Fruit fly (Drosophila melanogaster) whole organism, embryonic: ENCODE data around the gene cav.

Source experiments
- CG13296 ChIP-seq: fragments of 200-800 bp; sonication (Bioruptor generic); optimal IDR thresholded peaks from 3 replicates; lab custom pipeline; 2018; ENCODE audit warnings: missing biosample characterization, mild to moderate bottlenecking, missing genetic modification characterization
- CG17612 ChIP-seq: fragments of 200-800 bp; sonication (Bioruptor generic); IDR thresholded peaks from 2 replicates; pipeline ENCODE4 v1.3.6; 2022; ENCODE audit warnings: missing biosample characterization, missing genetic modification characterization
- CG18764 ChIP-seq: fragments of 200-800 bp; sonication (Bioruptor generic); optimal IDR thresholded peaks from 3 replicates; lab custom pipeline; 2016; ENCODE audit warnings: missing biosample characterization, missing genetic modification characterization
- CG2116 ChIP-seq: fragments of 200-800 bp; sonication (Bioruptor generic); optimal IDR thresholded peaks from 3 replicates; lab custom pipeline; 2018; ENCODE audit warnings: missing biosample characterization, mild to moderate bottlenecking, missing genetic modification characterization
- CG2129 ChIP-seq: fragments of 200-800 bp; sonication (Bioruptor generic); IDR thresholded peaks from 2 replicates; pipeline ENCODE4 v1.3.6; 2022; ENCODE audit warnings: missing biosample characterization, missing genetic modification characterization; ENCODE audit not compliant: partially characterized antibody
- CG2202 ChIP-seq: fragments of 200-800 bp; sonication (Bioruptor generic); optimal IDR thresholded peaks from 2 replicates; lab custom pipeline; 2018; ENCODE audit warnings: missing biosample characterization, mild to moderate bottlenecking, missing genetic modification characterization
- CG2712 ChIP-seq: fragments of 200-800 bp; optimal IDR thresholded peaks from 3 replicates; lab custom pipeline; 2019; ENCODE audit warnings: missing biosample characterization, mild to moderate bottlenecking, missing genetic modification characterization, moderate library complexity
- CG6272 ChIP-seq: fragments of 200-800 bp; sonication (Bioruptor generic); IDR thresholded peaks from 2 replicates; pipeline ENCODE4 v1.3.6; 2022; ENCODE audit warnings: missing biosample characterization, missing genetic modification characterization
- CG6689 ChIP-seq: fragments of 200-800 bp; sonication (Bioruptor generic); IDR thresholded peaks from 2 replicates; pipeline ENCODE4 v1.3.6; 2022; ENCODE audit warnings: missing biosample characterization, missing genetic modification characterization
- CG7271 ChIP-seq: fragments of 200-800 bp; sonication (Bioruptor generic); optimal IDR thresholded peaks from 2 replicates; lab custom pipeline; 2018; ENCODE audit warnings: missing biosample characterization, mild to moderate bottlenecking, missing genetic modification characterization, moderate library complexity
- CG7357 ChIP-seq: fragments of 200-800 bp; sonication (Bioruptor generic); IDR thresholded peaks from 3 replicates; pipeline ENCODE4 v1.3.6; 2022; ENCODE audit warnings: missing biosample characterization, missing genetic modification characterization
- CG7839 ChIP-seq: fragments of 200-800 bp; sonication (Bioruptor generic); optimal IDR thresholded peaks from 3 replicates; lab custom pipeline; 2018; ENCODE audit warnings: missing biosample characterization, mild to moderate bottlenecking, missing genetic modification characterization, moderate library complexity
- CG7987 ChIP-seq: fragments of 200-800 bp; sonication (Bioruptor generic); optimal IDR thresholded peaks from 2 replicates; lab custom pipeline; 2018; ENCODE audit warnings: missing biosample characterization, mild to moderate bottlenecking, missing genetic modification characterization, moderate library complexity
- CG8290 ChIP-seq, 3 experiments: fragments of 200-800 bp; sonication (Bioruptor generic); optimal IDR thresholded peaks; 2 replicates each; lab custom pipeline; 2016 to 2019; ENCODE audit warnings: missing biosample characterization in 3 of 3, missing genetic modification characterization in 3 of 3, mild to moderate bottlenecking in 2 of 3, moderate library complexity in 1 of 3
- CG8924 ChIP-seq: fragments of 200-800 bp; optimal IDR thresholded peaks from 3 replicates; lab custom pipeline; 2019; ENCODE audit warnings: missing biosample characterization, mild to moderate bottlenecking, missing genetic modification characterization, moderate library complexity
- CG9817 ChIP-seq: fragments of 200-800 bp; sonication (Bioruptor generic); optimal IDR thresholded peaks from 2 replicates; lab custom pipeline; 2018; ENCODE audit warnings: missing biosample characterization, mild to moderate bottlenecking, missing genetic modification characterization, moderate library complexity
- CHES-1-like ChIP-seq: fragments of 200-800 bp; sonication (Bioruptor generic); optimal IDR thresholded peaks from 2 replicates; lab custom pipeline; 2016; ENCODE audit warnings: missing biosample characterization, missing genetic modification characterization
- Doc2 ChIP-seq: fragments of 200-800 bp; sonication (Bioruptor generic); IDR thresholded peaks from 2 replicates; pipeline ENCODE4 v1.3.6; 2022; ENCODE audit warnings: missing biosample characterization, missing genetic modification characterization
- Drgx ChIP-seq: fragments of 200-800 bp; sonication (Bioruptor generic); IDR thresholded peaks from 2 replicates; pipeline ENCODE4 v1.3.6; 2022; ENCODE audit warnings: missing biosample characterization, missing genetic modification characterization
- ERR ChIP-seq: fragments of 200-800 bp; sonication (Bioruptor generic); optimal IDR thresholded peaks from 2 replicates; lab custom pipeline; 2016; ENCODE audit warnings: missing biosample characterization, missing genetic modification characterization
- Ets97D ChIP-seq: fragments of 200-800 bp; sonication (Bioruptor generic); optimal IDR thresholded peaks from 3 replicates; lab custom pipeline; 2016; ENCODE audit warnings: missing biosample characterization, missing genetic modification characterization
- Max ChIP-seq: fragments of 200-800 bp; sonication (Bioruptor generic); optimal IDR thresholded peaks from 2 replicates; lab custom pipeline; 2016; ENCODE audit warnings: missing biosample characterization, mild to moderate bottlenecking, missing genetic modification characterization
- Med ChIP-seq: fragments of 200-800 bp; sonication (Bioruptor generic); peaks from one replicate; lab custom pipeline; 2016; ENCODE audit warnings: missing biosample characterization, missing genetic modification characterization, mild to moderate bottlenecking, inconsistent platforms, moderate library complexity
- NfI ChIP-seq: fragments of 200-800 bp; sonication (Bioruptor generic); optimal IDR thresholded peaks from 3 replicates; lab custom pipeline; 2018; ENCODE audit warnings: missing biosample characterization, mild to moderate bottlenecking, missing genetic modification characterization, moderate library complexity
- Sox100B ChIP-seq: fragments of 200-800 bp; sonication (Bioruptor generic); optimal IDR thresholded peaks from 3 replicates; lab custom pipeline; 2018; ENCODE audit warnings: missing biosample characterization, mild to moderate bottlenecking, missing genetic modification characterization
- Tbp ChIP-seq: fragments of >200 bp; optimal IDR thresholded peaks from 2 replicates; lab custom pipeline; 2018; ENCODE audit warnings: missing biosample characterization, missing genetic modification characterization
- amos ChIP-seq: fragments of 200-800 bp; sonication (Bioruptor generic); IDR thresholded peaks from 2 replicates; pipeline ENCODE4 v1.3.6; 2022; ENCODE audit warnings: missing biosample characterization, missing genetic modification characterization; ENCODE audit not compliant: partially characterized antibody
- az2 ChIP-seq: fragments of 200-800 bp; sonication (Bioruptor generic); optimal IDR thresholded peaks from 3 replicates; lab custom pipeline; 2016; ENCODE audit warnings: missing biosample characterization, missing genetic modification characterization
- bsh ChIP-seq, 2 experiments: fragments of 200-800 bp; sonication (Bioruptor generic); optimal IDR thresholded peaks; 2 replicates each; lab custom pipeline; 2017 to 2018; ENCODE audit warnings: mild to moderate bottlenecking in 2 of 2, missing biosample characterization in 2 of 2, missing genetic modification characterization in 2 of 2, moderate library complexity in 1 of 2
- corto ChIP-seq: fragments of 200-800 bp; sonication (Bioruptor generic); optimal IDR thresholded peaks from 2 replicates; lab custom pipeline; 2016; ENCODE audit warnings: missing biosample characterization, mild to moderate bottlenecking, missing genetic modification characterization, moderate library complexity
- cwo ChIP-seq: fragments of 200-800 bp; sonication (Bioruptor generic); optimal IDR thresholded peaks from 3 replicates; lab custom pipeline; 2017; ENCODE audit warnings: missing biosample characterization, missing genetic modification characterization, mild to moderate bottlenecking, moderate library complexity, missing genetic modification reagents
- dan ChIP-seq: fragments of 200-800 bp; sonication (Bioruptor generic); IDR thresholded peaks from 2 replicates; pipeline ENCODE4 v1.3.6; 2022; ENCODE audit warnings: missing biosample characterization, missing genetic modification characterization
- danr ChIP-seq: fragments of 200-800 bp; sonication (Bioruptor generic); IDR thresholded peaks from 2 replicates; pipeline ENCODE4 v1.3.6; 2022; ENCODE audit warnings: missing biosample characterization, missing genetic modification characterization
- dpn ChIP-seq, 2 experiments: fragments of 200-800 bp; sonication (Bioruptor generic); optimal IDR thresholded peaks; 3 replicates each; lab custom pipeline; 2016; ENCODE audit warnings: missing biosample characterization in 2 of 2, missing genetic modification characterization in 2 of 2
- gcm2 ChIP-seq: fragments of 200-800 bp; sonication (Bioruptor generic); optimal IDR thresholded peaks from 2 replicates; lab custom pipeline; 2016; ENCODE audit warnings: missing biosample characterization, missing genetic modification characterization
- ham ChIP-seq: fragments of 200-800 bp; sonication (Bioruptor generic); IDR thresholded peaks from 2 replicates; pipeline ENCODE4 v1.3.6; 2022; ENCODE audit warnings: missing biosample characterization, missing genetic modification characterization
- knrl ChIP-seq: fragments of 200-800 bp; sonication (Bioruptor generic); IDR thresholded peaks from 3 replicates; pipeline ENCODE4 v1.3.6; 2022; ENCODE audit warnings: missing biosample characterization, missing genetic modification characterization; ENCODE audit not compliant: partially characterized antibody
- nerfin-2 ChIP-seq: fragments of 200-800 bp; sonication (Bioruptor generic); IDR thresholded peaks from 2 replicates; pipeline ENCODE4 v1.3.6; 2022; ENCODE audit warnings: missing biosample characterization, missing genetic modification characterization; ENCODE audit not compliant: partially characterized antibody
- nmo ChIP-seq: fragments of 200-800 bp; sonication (Bioruptor generic); optimal IDR thresholded peaks from 2 replicates; lab custom pipeline; 2018; ENCODE audit warnings: missing biosample characterization, mild to moderate bottlenecking, missing genetic modification characterization, moderate library complexity
- nom ChIP-seq: fragments of 200-800 bp; sonication (Bioruptor generic); optimal IDR thresholded peaks from 2 replicates; lab custom pipeline; 2017; ENCODE audit warnings: missing biosample characterization, missing genetic modification characterization, mild to moderate bottlenecking, moderate library complexity, missing genetic modification reagents
- pum ChIP-seq: fragments of 200-800 bp; sonication (Bioruptor generic); optimal IDR thresholded peaks from 2 replicates; lab custom pipeline; 2016; ENCODE audit warnings: missing biosample characterization, missing genetic modification characterization
- slp2 ChIP-seq: fragments of 200-800 bp; sonication (Bioruptor generic); optimal IDR thresholded peaks from 2 replicates; lab custom pipeline; 2016; ENCODE audit warnings: missing biosample characterization, missing genetic modification characterization
- tin ChIP-seq: fragments of 200-800 bp; sonication (Bioruptor generic); optimal IDR thresholded peaks from 3 replicates; lab custom pipeline; 2016; ENCODE audit warnings: missing biosample characterization, missing genetic modification characterization
- unc-4 ChIP-seq: fragments of 200-800 bp; sonication (Bioruptor generic); IDR thresholded peaks from 2 replicates; pipeline ENCODE4 v1.3.6; 2022; ENCODE audit warnings: missing biosample characterization, missing genetic modification characterization; ENCODE audit not compliant: partially characterized antibody
- yki ChIP-seq: fragments of >200 bp; optimal IDR thresholded peaks from 3 replicates; lab custom pipeline; 2018

cav gene

dm6 chr3R:24264414-24265363 is 43.8 kb downstream of the cav start (continued):
- TF ChIP-seq unc-4 (GFP tag; lab: Robert Waterston, UW): peak; percentile 40; the same call in 1 of the 2 replicates
- TF ChIP-seq amos (GFP tag; lab: Robert Waterston, UW): 0 out of 2 replicates have a peak, but pooled peaks have one; percentile 28
- TF ChIP-seq ERR: no peak
- peak; percentile 4 for TF ChIP-seq Sox100B (GFP tag; lab: Kevin White, UChicago)
- TF ChIP-seq CG9817 (tag; lab: Kevin White, UChicago): no peak
- no peak for TF ChIP-seq nom
- TF ChIP-seq dan (GFP tag; lab: Robert Waterston, UW): no peak
- TF ChIP-seq CG8290 (GFP tag; optimal IDR thresholded peaks at IDR 0.05; lab: Kevin White, UChicago): no peak
- peak in 1 of 2 experiments; percentile 9 for TF ChIP-seq CG8290 (tag; optimal IDR thresholded peaks at IDR 0.05; lab: Kevin White, UChicago)
- no peak for TF ChIP-seq az2 (GFP tag; lab: Kevin White, UChicago)
- no peak for TF ChIP-seq CG7271 (tag; lab: Kevin White, UChicago)
- TF ChIP-seq, all 482 proteins: peak for 26

dm6 chr3R:24266786-24267579 is 46.1 kb downstream of the cav start:
- TF ChIP-seq CG7987 (GFP tag; lab: Kevin White, UChicago): no peak
- TF ChIP-seq dpn (GFP tag; optimal IDR thresholded peaks at IDR 0.05; lab: Kevin White, UChicago): no peak
- no peak for TF ChIP-seq CG18764 (GFP tag; lab: Kevin White, UChicago)
- peak; percentile 80 for TF ChIP-seq corto (GFP tag; lab: Kevin White, UChicago)
- no peak for TF ChIP-seq CHES-1-like (GFP tag; lab: Kevin White, UChicago)
- no peak for TF ChIP-seq gcm2 (GFP tag; lab: Kevin White, UChicago)
- no peak for TF ChIP-seq CG2129 (GFP tag; lab: Robert Waterston, UW)
- TF ChIP-seq CG7357 (GFP tag; lab: Robert Waterston, UW): no peak
- no peak for TF ChIP-seq CG2116 (GFP tag; lab: Kevin White, UChicago)
- no peak for TF ChIP-seq knrl
- TF ChIP-seq yki (lab: Kevin White, UChicago): no peak
- TF ChIP-seq CG2712: no peak
- peak in 1 of 2 experiments; percentile 86 for TF ChIP-seq bsh (GFP tag; optimal IDR thresholded peaks at IDR 0.05; lab: Kevin White, UChicago)
- no peak for TF ChIP-seq Tbp (GFP tag; lab: Kevin White, UChicago)
- no peak for TF ChIP-seq pum (GFP tag; lab: Kevin White, UChicago)
- TF ChIP-seq NfI (GFP tag; lab: Kevin White, UChicago): no peak
- no peak for TF ChIP-seq tin
- TF ChIP-seq Drgx (GFP tag; lab: Robert Waterston, UW): peak; percentile 75
- no peak for TF ChIP-seq nmo (GFP tag; lab: Kevin White, UChicago)
- TF ChIP-seq CG17612 (GFP tag; lab: Robert Waterston, UW): no peak
- no peak for TF ChIP-seq CG7839 (tag; lab: Kevin White, UChicago)
- TF ChIP-seq Doc2 (GFP tag; lab: Robert Waterston, UW): no peak
- TF ChIP-seq danr (GFP tag; lab: Robert Waterston, UW): no peak
- peak; percentile 33 for TF ChIP-seq Med
- no peak for TF ChIP-seq Sox100B (GFP tag; lab: Kevin White, UChicago)
- TF ChIP-seq ham: no peak
- no peak for TF ChIP-seq Max (GFP tag; lab: Kevin White, UChicago)
- no peak for TF ChIP-seq CG6689
- TF ChIP-seq cwo (GFP tag; lab: Kevin White, UChicago): no peak
- TF ChIP-seq CG2202 (tag; lab: Kevin White, UChicago): no peak
- TF ChIP-seq CG13296 (GFP tag; lab: Kevin White, UChicago): no peak
- no peak for TF ChIP-seq CG9817 (tag; lab: Kevin White, UChicago)
- TF ChIP-seq CG6272 (GFP tag; lab: Robert Waterston, UW): no peak
- no peak for TF ChIP-seq Ets97D
- no peak for TF ChIP-seq slp2 (GFP tag; lab: Kevin White, UChicago)
- TF ChIP-seq nerfin-2 (GFP tag; lab: Robert Waterston, UW): no peak
- TF ChIP-seq CG8924: no peak
